Worm (Caenorhabditis elegans): ENCODE results near the gene attf-3.

- TF ChIP-seq pqm-1 (tag; optimal IDR thresholded peaks at IDR 0.05) = no peak
- no peak for TF ChIP-seq rnt-1 (tag; optimal IDR thresholded peaks at IDR 0.05)
- TF ChIP-seq ets-4 (tag; optimal IDR thresholded peaks at IDR 0.05) = no peak
- no peak for TF ChIP-seq sdc-2 (tag; optimal IDR thresholded peaks at IDR 0.05)
- no peak for TF ChIP-seq ama-1 (optimal IDR thresholded peaks at IDR 0.05)
- TF ChIP-seq hlh-13 (GFP tag; optimal IDR thresholded peaks at IDR 0.05) = no peak
- TF ChIP-seq nhr-11 (tag; optimal IDR thresholded peaks at IDR 0.05) = no peak
- no peak for TF ChIP-seq lin-11 (tag; optimal IDR thresholded peaks at IDR 0.05)
- TF ChIP-seq F13H6.1 (tag; optimal IDR thresholded peaks at IDR 0.05) = no peak
- no peak for TF ChIP-seq sox-2 (GFP tag; IDR thresholded peaks at IDR 0.05)
- no peak for TF ChIP-seq dve-1 (tag; optimal IDR thresholded peaks at IDR 0.05)
These were observed 6.1 kb upstream of the attf-3 start for ce11 chrIII:92247-92646.

Data from whole organism, late embryonic.